Worm (Caenorhabditis elegans) whole organism, young adult: ENCODE data around the gene aps-1.

Experiments
- akir-1 ChIP-seq: fragments of 200-800 bp; sonication (Bioruptor generic); optimal IDR thresholded peaks from 2 replicates; lab custom pipeline; 2018; ENCODE audit warnings: mild to moderate bottlenecking, missing genetic modification characterization, moderate library complexity, missing compliant biosample characterization
- ceh-100 ChIP-seq: fragments of 200-800 bp; sonication (Bioruptor generic); IDR thresholded peaks from 2 replicates; pipeline ENCODE4 v1.3.6; 2022; ENCODE audit warnings: missing genetic modification reagents, missing genetic modification characterization, missing compliant biosample characterization
- chd-7 ChIP-seq: sonication (generic microtip); optimal IDR thresholded peaks from 2 replicates; lab custom pipeline; 2016; ENCODE audit warnings: mild to moderate bottlenecking, missing genetic modification characterization, moderate library complexity, missing compliant biosample characterization
- nhr-90 ChIP-seq: sonication (generic microtip); optimal IDR thresholded peaks from 2 replicates; lab custom pipeline; 2016; ENCODE audit warnings: missing genotype, mild to moderate bottlenecking, missing genetic modification characterization, missing compliant biosample characterization
- pha-4 ChIP-seq: fragments of 150-350 bp; sonication (generic microtip); optimal IDR thresholded peaks from 2 replicates; lab custom pipeline; 2014; ENCODE audit warnings: missing biosample characterization, missing genetic modification reagents, missing genetic modification characterization
- snpc-1.1 ChIP-seq: sonication (generic microtip); optimal IDR thresholded peaks from 2 replicates; lab custom pipeline; 2017; ENCODE audit warnings: missing genetic modification characterization, mild to moderate bottlenecking, missing compliant biosample characterization, antibody characterized with exemption, moderate library complexity, missing genotype, missing genetic modification reagents; ENCODE audit not compliant: insufficient read depth
- snpc-4 ChIP-seq, 5 experiments: fragments of 150-350 bp in 1 of 5; sonication (generic microtip) in 4 of 5; optimal IDR thresholded peaks; 2 replicates each; lab custom pipeline; 2014 to 2018; ENCODE audit warnings: missing genetic modification characterization in 5 of 5, missing biosample characterization in 3 of 5, antibody characterized with exemption in 2 of 5, mild to moderate bottlenecking in 2 of 5, missing compliant biosample characterization in 2 of 5, missing genotype in 2 of 5, moderate library complexity in 2 of 5, missing genetic modification reagents in 1 of 5

DNA sequence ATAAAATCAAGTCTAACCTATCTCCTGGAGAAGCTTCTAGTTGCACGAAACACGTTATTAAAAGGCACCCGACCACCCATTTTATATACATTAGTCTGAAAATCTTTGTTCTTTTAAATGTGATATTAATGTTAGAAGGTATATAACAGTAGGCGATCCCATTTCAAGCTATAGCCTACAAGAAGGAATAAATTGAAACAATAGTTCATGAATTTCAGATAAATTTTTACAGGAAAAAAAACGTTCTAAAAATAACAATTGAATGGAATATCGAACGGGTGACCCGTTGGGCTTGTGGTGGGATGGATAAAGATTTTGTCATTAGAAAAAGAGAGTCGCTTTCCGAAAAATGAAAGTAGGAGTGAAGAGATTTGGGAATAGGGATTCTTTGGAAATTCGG is 30.0 kb downstream of the aps-1 start, which contains the start of gene pgap-3:
- TF ChIP-seq snpc-4 (GFP tag; optimal IDR thresholded peaks at IDR 0.05; lab: Kevin White, UChicago), result no peak
- no peak for TF ChIP-seq snpc-4 (tag; optimal IDR thresholded peaks at IDR 0.05; lab: Kevin White, UChicago)
- TF ChIP-seq nhr-90 (tag; lab: Kevin White, UChicago), result no peak
- no peak for TF ChIP-seq snpc-1.1 (tag; lab: Kevin White, UChicago)
- no peak for TF ChIP-seq ceh-100
- TF ChIP-seq chd-7 (tag; lab: Kevin White, UChicago), result no peak
- TF ChIP-seq akir-1, result no peak
- no peak for TF ChIP-seq pha-4
